Fruit fly (Drosophila melanogaster) whole organism, wandering third instar larva: ENCODE measurements around the gene CG32507.

ENCODE experiments used
- Jra ChIP-seq: sonication (Bioruptor generic); optimal IDR thresholded peaks from 2 replicates; lab custom pipeline; 2016; ENCODE audit warnings: missing biosample characterization, missing genetic modification characterization
- jim ChIP-seq: fragments of 175-275, 200-325 bp; sonication (Bioruptor generic); optimal IDR thresholded peaks from 2 replicates; lab custom pipeline; 2016; ENCODE audit warnings: missing biosample characterization, mild to moderate bottlenecking, missing genetic modification characterization

Gene CG32507

dm6 chrX:20731492-20731891 is 49.5 kb downstream of the CG32507 start:
- no peak for TF ChIP-seq jim (GFP tag; lab: Kevin White, UChicago)
- no peak for TF ChIP-seq Jra (GFP tag; lab: Kevin White, UChicago)
